Fruit fly (Drosophila melanogaster) whole organism, embryonic: ENCODE results near the gene alphaTub84B.

ENCODE experiments used
- Atf3 ChIP-seq: fragments of 200-800 bp; sonication (Bioruptor generic); optimal IDR thresholded peaks from 3 replicates; lab custom pipeline; 2016; ENCODE audit warnings: missing biosample characterization, missing genetic modification characterization
- CG11696 ChIP-seq: fragments of 200-800 bp; sonication (Bioruptor generic); IDR thresholded peaks from 2 replicates; pipeline ENCODE4 v1.3.6; 2022; ENCODE audit warnings: missing biosample characterization, missing genetic modification characterization
- CG18262 ChIP-seq: fragments of 200-800 bp; optimal IDR thresholded peaks from 3 replicates; lab custom pipeline; 2019; ENCODE audit warnings: missing biosample characterization, mild to moderate bottlenecking, missing genetic modification characterization, moderate library complexity
- CG8478 ChIP-seq: fragments of >200 bp; optimal IDR thresholded peaks from 2 replicates; lab custom pipeline; 2018
- CrebB ChIP-seq: fragments of 200-800 bp; sonication (Bioruptor generic); optimal IDR thresholded peaks from 3 replicates; lab custom pipeline; 2018; ENCODE audit warnings: missing biosample characterization, mild to moderate bottlenecking, missing genetic modification characterization
- H15 ChIP-seq: fragments of 200-800 bp; sonication (Bioruptor generic); IDR thresholded peaks from 3 replicates; pipeline ENCODE4 v1.3.6; 2022; ENCODE audit warnings: missing biosample characterization, missing genetic modification characterization
- hkb ChIP-seq, 2 experiments: fragments of 200-800 bp in 1 of 2; fragments of >200 bp in 1 of 2; sonication (Bioruptor generic) in 1 of 2; IDR thresholded peaks in 1 of 2; optimal IDR thresholded peaks in 1 of 2; 2 replicates each; pipeline versions ENCODE4 v1.3.6 to Lab custom; 2017 to 2022; ENCODE audit warnings: missing biosample characterization in 1 of 2, missing genetic modification characterization in 1 of 2
- kni ChIP-seq: fragments of 200-800 bp; sonication (Bioruptor generic); optimal IDR thresholded peaks from 3 replicates; lab custom pipeline; 2017; ENCODE audit warnings: mild to moderate bottlenecking, missing biosample characterization, missing genetic modification reagents, missing genetic modification characterization
- odd ChIP-seq: fragments of 200-800 bp; sonication (Bioruptor generic); optimal IDR thresholded peaks from 2 replicates; lab custom pipeline; 2017; ENCODE audit warnings: missing biosample characterization, mild to moderate bottlenecking, missing genetic modification characterization
- peb ChIP-seq: fragments of 200-800 bp; sonication (Bioruptor generic); IDR thresholded peaks from 2 replicates; pipeline ENCODE4 v1.3.6; 2022; ENCODE audit warnings: missing biosample characterization, missing genetic modification characterization
- repo ChIP-seq: fragments of 200-800 bp; sonication (Bioruptor generic); optimal IDR thresholded peaks from 2 replicates; lab custom pipeline; 2016; ENCODE audit warnings: missing biosample characterization, missing genetic modification characterization
- twi ChIP-seq: fragments of 200-800 bp; optimal IDR thresholded peaks from 2 replicates; lab custom pipeline; 2019; ENCODE audit warnings: missing biosample characterization, mild to moderate bottlenecking, missing genetic modification characterization, moderate library complexity
- unc-4 ChIP-seq: fragments of 200-800 bp; sonication (Bioruptor generic); IDR thresholded peaks from 2 replicates; pipeline ENCODE4 v1.3.6; 2022; ENCODE audit warnings: missing biosample characterization, missing genetic modification characterization; ENCODE audit not compliant: partially characterized antibody

DNA sequence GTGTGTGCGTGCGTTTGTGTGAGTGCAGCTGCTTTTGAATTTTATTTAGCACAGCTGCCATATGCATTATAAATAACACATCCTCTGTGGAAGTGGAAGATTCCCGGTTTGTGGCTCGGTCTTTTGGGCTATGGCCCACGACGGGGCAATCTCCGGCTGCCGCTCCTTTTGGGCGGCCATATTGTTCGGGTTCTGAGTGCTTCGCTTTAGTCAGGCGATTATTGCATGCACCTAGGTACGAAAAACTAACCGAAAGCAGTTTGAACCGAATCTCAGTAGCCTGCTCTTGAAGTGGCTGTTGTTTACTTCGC lies 11.3 kb upstream of the alphaTub84B start:
- TF ChIP-seq repo (GFP tag; lab: Kevin White, UChicago) (no peak), CG11696 (no peak), hkb (optimal IDR thresholded peaks at IDR 0.05; lab: Kevin White, UChicago) (no peak), hkb (GFP tag; IDR thresholded peaks at IDR 0.05; lab: Robert Waterston, UW) (no peak), H15 (GFP tag; lab: Robert Waterston, UW) (no peak), Atf3 (GFP tag; lab: Kevin White, UChicago) (no peak), CG8478 (lab: Kevin White, UChicago) (no peak), CG18262 (tag; lab: Kevin White, UChicago) (no peak), odd (GFP tag; lab: Kevin White, UChicago) (no peak), kni (GFP tag; lab: Kevin White, UChicago) (no peak), peb (GFP tag; lab: Robert Waterston, UW) (no peak), unc-4 (GFP tag; lab: Robert Waterston, UW) (no peak), CrebB (tag; lab: Kevin White, UChicago) (no peak), twi (tag; lab: Kevin White, UChicago) (no peak)
